Worm (Caenorhabditis elegans) whole organism, midembryonic: ENCODE results near the gene C33C12.4.

Experiments used
- med-1 ChIP-seq: sonication (generic microtip); optimal IDR thresholded peaks from 2 replicates; lab custom pipeline; 2017; ENCODE audit warnings: missing genetic modification characterization, mild to moderate bottlenecking, missing compliant biosample characterization, antibody characterized with exemption, missing genetic modification reagents; ENCODE audit not compliant: insufficient read depth
- ref-1 ChIP-seq: fragments of 200-800 bp; sonication (Bioruptor generic); conservative IDR thresholded peaks from 2 replicates; pipeline ENCODE4 v1.3.6; 2022; ENCODE audit warnings: missing genetic modification reagents, missing genetic modification characterization, missing compliant biosample characterization
- tab-1 ChIP-seq: fragments of 200-800 bp; sonication (Bioruptor generic); IDR thresholded peaks from 2 replicates; pipeline ENCODE4 v1.3.6; 2022; ENCODE audit warnings: missing genetic modification characterization, missing compliant biosample characterization
- ztf-23 ChIP-seq: fragments of 200-800 bp; sonication (Bioruptor generic); IDR thresholded peaks from 2 replicates; pipeline ENCODE4 v1.3.6; 2022; ENCODE audit warnings: missing genetic modification reagents, missing genetic modification characterization, missing compliant biosample characterization
- ztf-29 ChIP-seq: fragments of 200-800 bp; sonication (Bioruptor generic); IDR thresholded peaks from 2 replicates; pipeline ENCODE4 v1.3.6; 2022; ENCODE audit warnings: missing genetic modification reagents, missing genetic modification characterization, missing compliant biosample characterization

- TF ChIP-seq ztf-23 (GFP tag; lab: Robert Waterston, UW) (no peak), ref-1 (no peak), med-1 (no peak), tab-1 (GFP tag; lab: Robert Waterston, UW) (no peak), ztf-29 (GFP tag; lab: Robert Waterston, UW) (no peak)
Observed at ce11 chrII:2191383-2191782, 25.1 kb upstream of the C33C12.4 start.
